Worm (Caenorhabditis elegans) whole organism, L1 larva: ENCODE data around the gene F56D5.2.

Source experiments
- C16A3.4 ChIP-seq: fragments of 150-350 bp; optimal IDR thresholded peaks from 2 replicates; lab custom pipeline; 2014; ENCODE audit warnings: missing biosample characterization, missing genetic modification characterization
- C34B4.2 ChIP-seq: sonication (generic microtip); optimal IDR thresholded peaks from 2 replicates; lab custom pipeline; 2017; ENCODE audit warnings: mild to moderate bottlenecking, missing genetic modification characterization, missing compliant biosample characterization
- F16B12.6 ChIP-seq: fragments of 150-350 bp; optimal IDR thresholded peaks from 2 replicates; lab custom pipeline; 2014; ENCODE audit warnings: missing biosample characterization, missing genetic modification characterization
- aly-2 ChIP-seq: fragments of 150-350 bp; optimal IDR thresholded peaks from 2 replicates; lab custom pipeline; 2014; ENCODE audit warnings: missing biosample characterization, missing genetic modification characterization
- ceh-63 ChIP-seq: fragments of 200-800 bp; sonication (Bioruptor generic); optimal IDR thresholded peaks from 2 replicates; lab custom pipeline; 2018; ENCODE audit warnings: mild to moderate bottlenecking, missing genetic modification characterization, missing compliant biosample characterization
- ceh-82 ChIP-seq, 3 experiments: fragments of 150-350 bp in 1 of 3; sonication (generic microtip) in 2 of 3; optimal IDR thresholded peaks; 2 replicates each; lab custom pipeline; 2014 to 2017; ENCODE audit warnings: missing biosample characterization in 3 of 3, missing genetic modification characterization in 3 of 3
- ceh-90 ChIP-seq: sonication (generic microtip); optimal IDR thresholded peaks from 2 replicates; lab custom pipeline; 2016; ENCODE audit warnings: missing genetic modification characterization, missing compliant biosample characterization
- dsc-1 ChIP-seq: sonication (generic microtip); optimal IDR thresholded peaks from 2 replicates; lab custom pipeline; 2016; ENCODE audit warnings: mild to moderate bottlenecking, missing genetic modification characterization, missing compliant biosample characterization
- efl-3 ChIP-seq: fragments of 200-800 bp; sonication (Bioruptor generic); optimal IDR thresholded peaks from 2 replicates; lab custom pipeline; 2018; ENCODE audit warnings: mild to moderate bottlenecking, missing genetic modification characterization, missing compliant biosample characterization
- elt-2 ChIP-seq: sonication (generic microtip); optimal IDR thresholded peaks from 2 replicates; lab custom pipeline; 2016; ENCODE audit warnings: missing genetic modification characterization, mild to moderate bottlenecking, inconsistent platforms, missing compliant biosample characterization, missing genetic modification reagents
- elt-3 ChIP-seq, 6 experiments: fragments of 150-350 bp in 1 of 6; sonication (generic microtip); optimal IDR thresholded peaks; 2 replicates each; lab custom pipeline; 2017 to 2018; ENCODE audit warnings: missing biosample characterization in 6 of 6, missing genetic modification characterization in 6 of 6, inconsistent platforms in 1 of 6
- fkh-10 ChIP-seq: sonication (generic microtip); optimal IDR thresholded peaks from 2 replicates; lab custom pipeline; 2017; ENCODE audit warnings: missing biosample characterization, missing genetic modification reagents, missing genetic modification characterization
- fos-1 ChIP-seq: fragments of 150-350 bp; optimal IDR thresholded peaks from 2 replicates; lab custom pipeline; 2014; ENCODE audit warnings: missing biosample characterization, missing genetic modification characterization
- grh-1 ChIP-seq: fragments of 200-800 bp; sonication (Bioruptor generic); IDR thresholded peaks from 2 replicates; pipeline ENCODE4 v1.3.6; 2022; ENCODE audit warnings: missing genetic modification reagents, missing genetic modification characterization, missing compliant biosample characterization
- hlh-4 ChIP-seq: sonication (generic microtip); optimal IDR thresholded peaks from 2 replicates; lab custom pipeline; 2016; ENCODE audit warnings: mild to moderate bottlenecking, missing genetic modification characterization, missing compliant biosample characterization
- hpl-2 ChIP-seq: fragments of 150-350 bp; optimal IDR thresholded peaks from 2 replicates; lab custom pipeline; 2014; ENCODE audit warnings: missing biosample characterization, missing genetic modification reagents, missing genetic modification characterization
- jun-1 ChIP-seq: fragments of 150-350 bp; optimal IDR thresholded peaks from 2 replicates; lab custom pipeline; 2014; ENCODE audit warnings: missing biosample characterization, missing genetic modification reagents, missing genetic modification characterization
- lir-3 ChIP-seq: sonication (generic microtip); optimal IDR thresholded peaks from 2 replicates; lab custom pipeline; 2016; ENCODE audit warnings: mild to moderate bottlenecking, missing genetic modification characterization, moderate library complexity, missing compliant biosample characterization; ENCODE audit not compliant: poor library complexity
- lsy-2 ChIP-seq, 2 experiments: fragments of 150-350 bp; optimal IDR thresholded peaks; 2 replicates each; lab custom pipeline; 2014; ENCODE audit warnings: missing biosample characterization in 2 of 2, missing genetic modification characterization in 2 of 2
- mef-2 ChIP-seq: fragments of 150-350 bp; optimal IDR thresholded peaks from 2 replicates; lab custom pipeline; 2014; ENCODE audit warnings: missing biosample characterization, missing genetic modification characterization
- mep-1 ChIP-seq: fragments of 150-350 bp; optimal IDR thresholded peaks from 2 replicates; lab custom pipeline; 2014; ENCODE audit warnings: missing biosample characterization, missing genetic modification characterization
- nhr-12 ChIP-seq: sonication (generic microtip); optimal IDR thresholded peaks from 2 replicates; lab custom pipeline; 2017; ENCODE audit warnings: missing biosample characterization, missing genetic modification characterization
- nhr-28 ChIP-seq: fragments of 150-350 bp; optimal IDR thresholded peaks from 2 replicates; lab custom pipeline; 2014; ENCODE audit warnings: missing biosample characterization, missing genetic modification characterization
- nhr-47 ChIP-seq: sonication (generic microtip); optimal IDR thresholded peaks from 2 replicates; lab custom pipeline; 2016; ENCODE audit warnings: mild to moderate bottlenecking, missing genetic modification characterization, moderate library complexity, missing compliant biosample characterization
- nhr-71 ChIP-seq: sonication (generic microtip); optimal IDR thresholded peaks from 2 replicates; lab custom pipeline; 2016; ENCODE audit warnings: mild to moderate bottlenecking, missing genetic modification characterization, moderate library complexity, missing compliant biosample characterization
- nhr-77 ChIP-seq: fragments of 150-350 bp; optimal IDR thresholded peaks from 2 replicates; lab custom pipeline; 2014; ENCODE audit warnings: missing biosample characterization, missing genetic modification characterization
- nhr-85 ChIP-seq: sonication (generic microtip); peaks from one replicate; lab custom pipeline; 2016; ENCODE audit warnings: missing genetic modification characterization, inconsistent platforms, missing compliant biosample characterization
- nhr-90 ChIP-seq: sonication (generic microtip); optimal IDR thresholded peaks from 2 replicates; lab custom pipeline; 2016; ENCODE audit warnings: mild to moderate bottlenecking, missing genetic modification characterization, missing compliant biosample characterization; ENCODE audit not compliant: poor library complexity
- pqm-1 ChIP-seq: sonication (generic microtip); optimal IDR thresholded peaks from 3 replicates; lab custom pipeline; 2017; ENCODE audit warnings: missing biosample characterization, missing genetic modification characterization
- rnt-1 ChIP-seq: sonication (generic microtip); optimal IDR thresholded peaks from 2 replicates; lab custom pipeline; 2016; ENCODE audit warnings: mild to moderate bottlenecking, missing genetic modification characterization, moderate library complexity, missing compliant biosample characterization
- skn-1 ChIP-seq: fragments of 150-350 bp; optimal IDR thresholded peaks from 2 replicates; lab custom pipeline; 2014; ENCODE audit warnings: missing biosample characterization, missing genetic modification characterization
- snu-23 ChIP-seq: sonication (generic microtip); optimal IDR thresholded peaks from 2 replicates; lab custom pipeline; 2016; ENCODE audit warnings: missing genetic modification characterization, missing compliant biosample characterization
- sox-4 ChIP-seq: sonication (generic microtip); optimal IDR thresholded peaks from 2 replicates; lab custom pipeline; 2016; ENCODE audit warnings: missing genetic modification characterization, missing compliant biosample characterization
- sptf-1 ChIP-seq: fragments of 150-350 bp; optimal IDR thresholded peaks from 2 replicates; lab custom pipeline; 2014; ENCODE audit warnings: missing biosample characterization, missing genetic modification characterization
- sup-37 ChIP-seq: fragments of 200-800 bp; sonication (Bioruptor generic); optimal IDR thresholded peaks from 2 replicates; lab custom pipeline; 2018; ENCODE audit warnings: mild to moderate bottlenecking, missing genetic modification characterization, missing compliant biosample characterization
- swsn-7 ChIP-seq: sonication (generic microtip); optimal IDR thresholded peaks from 2 replicates; lab custom pipeline; 2016; ENCODE audit warnings: missing genetic modification characterization, missing compliant biosample characterization
- tbx-2 ChIP-seq: sonication (generic microtip); optimal IDR thresholded peaks from 2 replicates; lab custom pipeline; 2016; ENCODE audit warnings: missing genetic modification characterization, missing compliant biosample characterization
- unc-130 ChIP-seq: fragments of 150-350 bp; optimal IDR thresholded peaks from 2 replicates; lab custom pipeline; 2017; ENCODE audit warnings: missing biosample characterization, missing genetic modification characterization, inconsistent platforms
- unc-30 ChIP-seq: sonication (generic microtip); optimal IDR thresholded peaks from 2 replicates; lab custom pipeline; 2017; ENCODE audit warnings: missing biosample characterization, missing genetic modification characterization
- unc-62 ChIP-seq: fragments of 150-350 bp; optimal IDR thresholded peaks from 2 replicates; lab custom pipeline; 2014; ENCODE audit warnings: missing biosample characterization, missing genetic modification reagents, missing genetic modification characterization
- unc-86 ChIP-seq: sonication (generic microtip); optimal IDR thresholded peaks from 2 replicates; lab custom pipeline; 2016; ENCODE audit warnings: missing genetic modification characterization, missing compliant biosample characterization
- unc-98 ChIP-seq: fragments of 200-800 bp; sonication (Bioruptor generic); IDR thresholded peaks from 2 replicates; pipeline ENCODE4 v1.3.6; 2022; ENCODE audit warnings: missing genetic modification characterization, missing compliant biosample characterization
- xbp-1 ChIP-seq: sonication (generic microtip); optimal IDR thresholded peaks from 2 replicates; lab custom pipeline; 2016; ENCODE audit warnings: missing genetic modification characterization, missing compliant biosample characterization
- zip-4 ChIP-seq: fragments of 200-800 bp; sonication (Bioruptor generic); optimal IDR thresholded peaks from 2 replicates; lab custom pipeline; 2018; ENCODE audit warnings: mild to moderate bottlenecking, missing genetic modification characterization, moderate library complexity, missing compliant biosample characterization
- ztf-11 ChIP-seq, 2 experiments: sonication (generic microtip); optimal IDR thresholded peaks; 2 replicates each; lab custom pipeline; 2016 to 2017; ENCODE audit warnings: missing genetic modification characterization in 2 of 2, missing biosample characterization in 1 of 2, missing compliant biosample characterization in 1 of 2
- ztf-4 ChIP-seq: fragments of 150-350 bp; optimal IDR thresholded peaks from 2 replicates; lab custom pipeline; 2014; ENCODE audit warnings: missing biosample characterization, missing genetic modification characterization

F56D5.2 gene

ce11 chrIV:9401715-9402114 lies 3.3 kb upstream of the F56D5.2 start, which contains the start of gene F56D5.6:
Gene F56D5.6 (plus strand): TSS chrIV:9401922.
- TF ChIP-seq nhr-85 (tag; lab: Kevin White, UChicago) (no peak), ceh-82 (tag; optimal IDR thresholded peaks at IDR 0.05; lab: Kevin White, UChicago) (no peak), aly-2 (tag; lab: Kevin White, UChicago) (no peak), elt-2 (peak; percentile 17)

- no peak for TF ChIP-seq hlh-4 (tag; lab: Kevin White, UChicago)
- no peak for TF ChIP-seq nhr-77 (tag; lab: Kevin White, UChicago)
- no peak for TF ChIP-seq nhr-71 (tag; lab: Kevin White, UChicago)
- TF ChIP-seq nhr-90 (tag; lab: Kevin White, UChicago): no peak
- no peak for TF ChIP-seq C34B4.2 (tag; lab: Kevin White, UChicago)
- TF ChIP-seq ztf-11 (tag; optimal IDR thresholded peaks at IDR 0.05; lab: Kevin White, UChicago): no peak
- TF ChIP-seq fos-1 (tag; lab: Kevin White, UChicago): no peak
- TF ChIP-seq nhr-47 (tag; lab: Kevin White, UChicago): no peak
- TF ChIP-seq, all 84 proteins: peak for 0
Observed at ce11 chrIV:9397278-9397677, 1.1 kb downstream of the F56D5.2 start, which contains the start of gene F56D5.3. Gene F56D5.3 (plus strand): TSS chrIV:9397578.

- TF ChIP-seq ztf-11 (tag; optimal IDR thresholded peaks at IDR 0.05; lab: Kevin White, UChicago) (no peak), sptf-1 (tag; lab: Kevin White, UChicago) (no peak), unc-62 (GFP tag; lab: Kevin White, UChicago) (no peak), mef-2 (tag; lab: Kevin White, UChicago) (no peak)
Observed at ce11 chrIV:9396118-9396517, 2.3 kb downstream of the F56D5.2 start, which contains the start of gene col-121. Gene col-121 (minus strand): TSS chrIV:9396218.

- TF ChIP-seq ceh-90: no peak
- TF ChIP-seq sox-4 (tag; lab: Kevin White, UChicago): no peak
- TF ChIP-seq unc-86 (tag; lab: Kevin White, UChicago): peak; percentile 41
- peak; percentile 59 for TF ChIP-seq tbx-2
- peak in 2 of 6 experiments; percentile 9 to 30 for TF ChIP-seq elt-3 (tag; optimal IDR thresholded peaks at IDR 0.05; lab: Kevin White, UChicago)
- no peak for TF ChIP-seq lir-3 (tag; lab: Kevin White, UChicago)
- peak; percentile 64 for TF ChIP-seq unc-130 (tag; lab: Kevin White, UChicago)
- TF ChIP-seq swsn-7 (tag; lab: Kevin White, UChicago): peak; percentile 45
- TF ChIP-seq snu-23 (GFP tag; lab: Kevin White, UChicago): peak; percentile 69
- peak; percentile 64 for TF ChIP-seq rnt-1
- no peak for TF ChIP-seq unc-98 (GFP tag; lab: Robert Waterston, UW)
- no peak for TF ChIP-seq ceh-63 (GFP tag; lab: Kevin White, UChicago)
- TF ChIP-seq grh-1 (GFP tag; lab: Robert Waterston, UW): 0 out of 2 replicates have a peak, but pooled peaks have one; percentile 6
- TF ChIP-seq zip-4 (GFP tag; lab: Kevin White, UChicago): no peak
- TF ChIP-seq nhr-28 (tag; lab: Kevin White, UChicago): no peak
- peak; percentile 68 for TF ChIP-seq xbp-1 (tag; lab: Kevin White, UChicago)
- peak in 1 of 2 experiments; percentile 83 for TF ChIP-seq lsy-2 (tag; optimal IDR thresholded peaks at IDR 0.05; lab: Kevin White, UChicago)
- TF ChIP-seq nhr-77 (tag; lab: Kevin White, UChicago): peak; percentile 13
- no peak for TF ChIP-seq ztf-11 (tag; optimal IDR thresholded peaks at IDR 0.05; lab: Kevin White, UChicago)
- TF ChIP-seq ceh-82 (tag; optimal IDR thresholded peaks at IDR 0.05; lab: Kevin White, UChicago): peak in 2 of 3 experiments; percentile 20 to 78
- no peak for TF ChIP-seq nhr-12 (tag; lab: Kevin White, UChicago)
- peak; percentile 35 for TF ChIP-seq dsc-1 (tag; lab: Kevin White, UChicago)
- TF ChIP-seq pqm-1: no peak
- peak; percentile 68 for TF ChIP-seq C16A3.4 (tag; lab: Kevin White, UChicago)
- no peak for TF ChIP-seq mef-2 (tag; lab: Kevin White, UChicago)
- no peak for TF ChIP-seq fkh-10
- no peak for TF ChIP-seq unc-30 (tag; lab: Kevin White, UChicago)
- TF ChIP-seq hlh-4 (tag; lab: Kevin White, UChicago): no peak
- TF ChIP-seq F16B12.6 (tag; lab: Kevin White, UChicago): no peak
- TF ChIP-seq sptf-1 (tag; lab: Kevin White, UChicago): no peak
- TF ChIP-seq sup-37 (GFP tag; lab: Kevin White, UChicago): no peak
- no peak for TF ChIP-seq jun-1 (tag; lab: Kevin White, UChicago)
- no peak for TF ChIP-seq hpl-2 (GFP tag; lab: Kevin White, UChicago)
- no peak for TF ChIP-seq efl-3 (GFP tag; lab: Kevin White, UChicago)
- TF ChIP-seq skn-1 (tag; lab: Kevin White, UChicago): peak; percentile 65
- TF ChIP-seq ztf-4: no peak
- no peak for TF ChIP-seq mep-1
- TF ChIP-seq nhr-90 (tag; lab: Kevin White, UChicago): peak; percentile 28
Observed at ce11 chrIV:9386038-9386437, 12.4 kb downstream of the F56D5.2 start, which contains the start of gene daf-15. Gene daf-15 (plus strand): TSS chrIV:9386208.
